Worm (Caenorhabditis elegans): Measurements from ENCODE around the gene ceh-62.

ceh-62 gene

ce11 chrII:10784780-10785463, 20.6 kb upstream of the ceh-62 start, which contains the start of gene cdl-1:
TSS of gene cdl-1 (plus strand) at chrII:10785452.
- TF ChIP-seq aly-2 (tag; optimal IDR thresholded peaks at IDR 0.05) = no peak
- TF ChIP-seq ztf-11 (tag; optimal IDR thresholded peaks at IDR 0.05) = no peak
- no peak for TF ChIP-seq egl-27 (tag; optimal IDR thresholded peaks at IDR 0.05)
- TF ChIP-seq dmd-4 (tag; optimal IDR thresholded peaks at IDR 0.05) = no peak
- no peak for TF ChIP-seq mdl-1 (tag; optimal IDR thresholded peaks at IDR 0.05)
- no peak for TF ChIP-seq elt-1 (tag; optimal IDR thresholded peaks at IDR 0.05)
- TF ChIP-seq fos-1 (tag; optimal IDR thresholded peaks at IDR 0.05) = peak; percentile 73
- TF ChIP-seq skn-1 (tag; optimal IDR thresholded peaks at IDR 0.05) = no peak
- TF ChIP-seq sem-4 (tag; optimal IDR thresholded peaks at IDR 0.05) = peak; percentile 45
- no peak for TF ChIP-seq lin-39 (tag; optimal IDR thresholded peaks at IDR 0.05)
- peak; percentile 23 for TF ChIP-seq nhr-6 (tag; optimal IDR thresholded peaks at IDR 0.05)
- TF ChIP-seq nhr-10 (tag; optimal IDR thresholded peaks at IDR 0.05) = no peak
- TF ChIP-seq sma-9 (GFP tag; optimal IDR thresholded peaks at IDR 0.05) = peak; percentile 74
- TF ChIP-seq sma-9 (tag; optimal IDR thresholded peaks at IDR 0.05) = no peak
- no peak for TF ChIP-seq nhr-237 (tag; optimal IDR thresholded peaks at IDR 0.05)
- no peak for TF ChIP-seq R02D3.7 (tag; optimal IDR thresholded peaks at IDR 0.05)
- no peak for TF ChIP-seq nhr-12 (tag; optimal IDR thresholded peaks at IDR 0.05)
- TF ChIP-seq snpc-4 (tag; optimal IDR thresholded peaks at IDR 0.05) = peak; percentile 14
- TF ChIP-seq nhr-11 (tag; optimal IDR thresholded peaks at IDR 0.05) = no peak
- peak; percentile 30 for TF ChIP-seq F13H6.1 (tag; optimal IDR thresholded peaks at IDR 0.05)
- TF ChIP-seq gmeb-1 (tag; optimal IDR thresholded peaks at IDR 0.05) = peak; percentile 94
- TF ChIP-seq unc-62 (GFP tag; optimal IDR thresholded peaks at IDR 0.05) = no peak
- TF ChIP-seq nhr-21 (tag; optimal IDR thresholded peaks at IDR 0.05) = peak; percentile 31
- no peak for TF ChIP-seq unc-39 (tag; optimal IDR thresholded peaks at IDR 0.05)
- TF ChIP-seq mbf-1 (tag; optimal IDR thresholded peaks at IDR 0.05) = no peak
- no peak for TF ChIP-seq nhr-77 (tag; optimal IDR thresholded peaks at IDR 0.05)
- no peak for TF ChIP-seq ztf-1 (GFP tag; conservative IDR thresholded peaks at IDR 0.05)
- no peak for TF ChIP-seq ceh-16 (tag; optimal IDR thresholded peaks at IDR 0.05)
- TF ChIP-seq zag-1 (tag; optimal IDR thresholded peaks at IDR 0.05) = no peak
- no peak for TF ChIP-seq elt-3 (tag; optimal IDR thresholded peaks at IDR 0.05)
- TF ChIP-seq nhr-129 (tag; optimal IDR thresholded peaks at IDR 0.05) = peak; percentile 70
- no peak for TF ChIP-seq ztf-4 (tag; optimal IDR thresholded peaks at IDR 0.05)
- TF ChIP-seq Y55F3AM.14 (GFP tag; optimal IDR thresholded peaks at IDR 0.05) = no peak
- TF ChIP-seq lsy-2 (tag; optimal IDR thresholded peaks at IDR 0.05) = peak; percentile 36 to 78
- peak; percentile 9 for TF ChIP-seq blmp-1 (tag; optimal IDR thresholded peaks at IDR 0.05; ENCODE audit: insufficient read depth)
- TF ChIP-seq ceh-82 (tag; optimal IDR thresholded peaks at IDR 0.05) = no peak
- peak; percentile 27 for TF ChIP-seq nhr-25 (tag; optimal IDR thresholded peaks at IDR 0.05)
- no peak for TF ChIP-seq peb-1 (tag; optimal IDR thresholded peaks at IDR 0.05)
- TF ChIP-seq unc-55 (GFP tag; optimal IDR thresholded peaks at IDR 0.05) = peak; percentile 73
- peak; percentile 66 for TF ChIP-seq sma-3 (GFP tag; optimal IDR thresholded peaks at IDR 0.05)
- peak; percentile 55 for TF ChIP-seq lin-13 (GFP tag; optimal IDR thresholded peaks at IDR 0.05)
- peak; percentile 42 for TF ChIP-seq C34F6.9 (tag; optimal IDR thresholded peaks at IDR 0.05)
- no peak for TF ChIP-seq ama-1 (optimal IDR thresholded peaks at IDR 0.05)
- TF ChIP-seq mab-5 (tag; optimal IDR thresholded peaks at IDR 0.05) = no peak
- TF ChIP-seq nhr-23 (tag; optimal IDR thresholded peaks at IDR 0.05) = no peak
- no peak for TF ChIP-seq ZK546.5 (tag; optimal IDR thresholded peaks at IDR 0.05)
- TF ChIP-seq alr-1 (tag; optimal IDR thresholded peaks at IDR 0.05) = no peak
- TF ChIP-seq crh-2 (tag; optimal IDR thresholded peaks at IDR 0.05) = peak; percentile 56
- no peak for TF ChIP-seq lin-11 (tag; optimal IDR thresholded peaks at IDR 0.05)

Data from whole organism, L2 larva.